Worm (Caenorhabditis elegans) whole organism, young adult: ENCODE measurements around the gene C32B5.13.
"Not testable (repeated sequence)": the region's sequence is repeated elsewhere in the genome, so short reads cannot be mapped to it uniquely, and the experiment has no call there.

ENCODE experiments used
- F49E8.2 ChIP-seq: sonication (generic microtip); optimal IDR thresholded peaks from 3 replicates; lab custom pipeline; 2017; ENCODE audit warnings: missing genetic modification characterization, mild to moderate bottlenecking, missing compliant biosample characterization, antibody characterized with exemption, moderate library complexity; ENCODE audit not compliant: insufficient read depth
- ama-1 ChIP-seq, 3 experiments: fragments of 150-350 bp in 1 of 3; sonication (generic microtip) in 2 of 3; optimal IDR thresholded peaks; 2 replicates each; lab custom pipeline; 2014 to 2018; ENCODE audit warnings: missing biosample characterization in 2 of 3, missing genetic modification characterization in 2 of 3, missing genetic modification reagents in 2 of 3
- dpff-1 ChIP-seq: sonication (generic microtip); optimal IDR thresholded peaks from 2 replicates; lab custom pipeline; 2017; ENCODE audit warnings: mild to moderate bottlenecking, missing genetic modification characterization, missing compliant biosample characterization
- lin-35 ChIP-seq, 3 experiments: fragments of 150-350 bp in 2 of 3; sonication (generic microtip) in 1 of 3; optimal IDR thresholded peaks; 2 replicates each; lab custom pipeline; 2014 to 2018; ENCODE audit warnings: missing biosample characterization in 3 of 3, missing genetic modification characterization in 3 of 3, missing genetic modification reagents in 3 of 3
- madf-8 ChIP-seq: fragments of 200-800 bp; sonication (Bioruptor generic); conservative IDR thresholded peaks from 2 replicates; pipeline ENCODE4 v1.3.6; 2022; ENCODE audit warnings: missing genetic modification reagents, missing genetic modification characterization, missing compliant biosample characterization
- mxl-1 ChIP-seq: sonication (generic microtip); optimal IDR thresholded peaks from 2 replicates; lab custom pipeline; 2016; ENCODE audit warnings: missing genetic modification characterization, missing compliant biosample characterization
- nhr-90 ChIP-seq: sonication (generic microtip); optimal IDR thresholded peaks from 2 replicates; lab custom pipeline; 2016; ENCODE audit warnings: missing genotype, mild to moderate bottlenecking, missing genetic modification characterization, missing compliant biosample characterization
- pha-4 ChIP-seq: fragments of 150-350 bp; sonication (generic microtip); optimal IDR thresholded peaks from 2 replicates; lab custom pipeline; 2014; ENCODE audit warnings: missing biosample characterization, missing genetic modification reagents, missing genetic modification characterization
- rpc-1 ChIP-seq, 2 experiments: fragments of 150-350 bp in 1 of 2; sonication (generic microtip) in 1 of 2; optimal IDR thresholded peaks; 2 replicates each; lab custom pipeline; 2014 to 2018; ENCODE audit warnings: missing biosample characterization in 1 of 2, missing genetic modification characterization in 1 of 2, missing genetic modification reagents in 1 of 2, missing genotype in 1 of 2
- snpc-4 ChIP-seq, 5 experiments: fragments of 150-350 bp in 1 of 5; sonication (generic microtip) in 4 of 5; optimal IDR thresholded peaks; 2 replicates each; lab custom pipeline; 2014 to 2018; ENCODE audit warnings: missing genetic modification characterization in 5 of 5, missing biosample characterization in 3 of 5, antibody characterized with exemption in 2 of 5, mild to moderate bottlenecking in 2 of 5, missing compliant biosample characterization in 2 of 5, missing genotype in 2 of 5, moderate library complexity in 2 of 5, missing genetic modification reagents in 1 of 5

DNA sequence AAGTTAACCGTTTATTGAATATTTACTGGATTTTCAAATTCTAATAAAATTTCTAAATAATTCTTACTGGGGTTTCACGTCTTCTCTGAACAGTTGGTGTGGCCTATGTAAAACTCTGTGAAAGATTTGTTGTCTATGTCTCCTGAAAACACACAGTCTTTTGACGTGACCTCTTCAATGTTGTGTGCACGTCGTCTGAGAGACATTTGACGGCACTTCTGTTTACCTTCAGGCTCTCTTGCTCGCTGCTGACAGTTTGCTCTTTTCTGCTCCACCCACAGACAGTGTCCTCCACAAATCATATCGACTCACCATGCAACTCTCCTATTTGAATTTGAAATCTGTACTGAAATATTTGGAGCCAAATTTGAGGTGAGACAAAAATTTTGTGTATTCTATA is 31.0 kb downstream of the C32B5.13 start, which contains the start of gene fbxc-34:
- TF ChIP-seq dpff-1 (tag; lab: Kevin White, UChicago); snpc-4 (GFP tag; optimal IDR thresholded peaks at IDR 0.05; lab: Kevin White, UChicago); snpc-4 (tag; optimal IDR thresholded peaks at IDR 0.05; lab: Kevin White, UChicago); nhr-90; rpc-1 (optimal IDR thresholded peaks at IDR 0.05; lab: Kevin White, UChicago); rpc-1 (tag; optimal IDR thresholded peaks at IDR 0.05; lab: Kevin White, UChicago); mxl-1 (tag; lab: Kevin White, UChicago); ama-1 (optimal IDR thresholded peaks at IDR 0.05; lab: Kevin White, UChicago); ama-1 (GFP tag; optimal IDR thresholded peaks at IDR 0.05; lab: Kevin White, UChicago); F49E8.2 (tag; lab: Kevin White, UChicago); madf-8 (GFP tag; lab: Robert Waterston, UW); lin-35 (GFP tag; optimal IDR thresholded peaks at IDR 0.05; lab: Kevin White, UChicago); pha-4: not testable (repeated sequence)
